Fruit fly (Drosophila melanogaster): ENCODE results near the gene CDK2AP1.

DNA sequence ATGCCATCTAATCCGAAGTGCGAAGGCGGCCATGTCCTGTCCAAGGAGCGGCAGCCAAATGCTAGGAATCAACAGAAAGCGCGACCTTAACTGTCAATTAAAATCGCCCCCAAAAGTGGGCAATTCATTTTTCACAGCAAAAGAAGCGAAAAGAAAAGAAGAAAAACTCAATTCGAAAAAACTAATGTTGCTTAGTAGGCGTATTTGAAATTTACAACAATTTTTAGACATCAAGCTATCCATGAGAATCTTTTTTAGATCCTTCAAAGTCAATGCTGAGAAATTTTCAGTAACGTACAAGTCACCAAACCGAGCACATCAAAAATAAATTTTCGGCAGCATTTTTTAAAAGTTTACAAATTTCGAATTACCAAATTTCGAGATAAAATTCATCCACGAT is 45.0 kb downstream of the CDK2AP1 start, which contains the start of gene CG15200:
- TF ChIP-seq CG8478 (optimal IDR thresholded peaks at IDR 0.05) (no peak), CTCF (optimal IDR thresholded peaks at IDR 0.05) (no peak)

Measured in S2 (cell line).